Worm (Caenorhabditis elegans) whole organism, young adult: ENCODE data around the gene mes-4.

Experiments
- F22D6.2 ChIP-seq: sonication (generic microtip); optimal IDR thresholded peaks from 2 replicates; lab custom pipeline; 2016; ENCODE audit warnings: mild to moderate bottlenecking, missing genetic modification characterization, missing compliant biosample characterization
- ama-1 ChIP-seq, 3 experiments: fragments of 150-350 bp in 1 of 3; sonication (generic microtip) in 2 of 3; optimal IDR thresholded peaks; 2 replicates each; lab custom pipeline; 2014 to 2018; ENCODE audit warnings: missing biosample characterization in 2 of 3, missing genetic modification characterization in 2 of 3, missing genetic modification reagents in 2 of 3
- atf-7 ChIP-seq: sonication (generic microtip); optimal IDR thresholded peaks from 2 replicates; lab custom pipeline; 2017; ENCODE audit warnings: mild to moderate bottlenecking, missing genetic modification characterization, missing compliant biosample characterization
- attf-3 ChIP-seq: fragments of 200-800 bp; sonication (Bioruptor generic); conservative IDR thresholded peaks from 2 replicates; pipeline ENCODE4 v1.3.6; 2022; ENCODE audit warnings: missing genetic modification reagents, missing genetic modification characterization, missing compliant biosample characterization
- ceh-27 ChIP-seq: fragments of 200-800 bp; sonication (Bioruptor generic); optimal IDR thresholded peaks from 2 replicates; lab custom pipeline; 2018; ENCODE audit warnings: mild to moderate bottlenecking, missing genetic modification characterization, moderate library complexity, missing compliant biosample characterization
- chd-7 ChIP-seq: sonication (generic microtip); optimal IDR thresholded peaks from 2 replicates; lab custom pipeline; 2016; ENCODE audit warnings: mild to moderate bottlenecking, missing genetic modification characterization, moderate library complexity, missing compliant biosample characterization
- him-1 ChIP-seq: sonication (generic microtip); optimal IDR thresholded peaks from 2 replicates; lab custom pipeline; 2016; ENCODE audit warnings: missing genotype, missing genetic modification reagents, missing genetic modification characterization, missing compliant biosample characterization
- mxl-1 ChIP-seq: sonication (generic microtip); optimal IDR thresholded peaks from 2 replicates; lab custom pipeline; 2016; ENCODE audit warnings: missing genetic modification characterization, missing compliant biosample characterization
- nhr-27 ChIP-seq: fragments of 200-800 bp; sonication (Bioruptor generic); optimal IDR thresholded peaks from 2 replicates; lab custom pipeline; 2018; ENCODE audit warnings: mild to moderate bottlenecking, missing genetic modification characterization, moderate library complexity, missing compliant biosample characterization
- nhr-90 ChIP-seq: sonication (generic microtip); optimal IDR thresholded peaks from 2 replicates; lab custom pipeline; 2016; ENCODE audit warnings: missing genotype, mild to moderate bottlenecking, missing genetic modification characterization, missing compliant biosample characterization
- pha-4 ChIP-seq: fragments of 150-350 bp; sonication (generic microtip); optimal IDR thresholded peaks from 2 replicates; lab custom pipeline; 2014; ENCODE audit warnings: missing biosample characterization, missing genetic modification reagents, missing genetic modification characterization
- unc-130 ChIP-seq: sonication (generic microtip); optimal IDR thresholded peaks from 2 replicates; lab custom pipeline; 2016; ENCODE audit warnings: missing genetic modification reagents, missing genetic modification characterization, missing compliant biosample characterization

- TF ChIP-seq ceh-27 (GFP tag; lab: Kevin White, UChicago) (no peak), nhr-90 (tag; lab: Kevin White, UChicago) (no peak), attf-3 (GFP tag; lab: Robert Waterston, UW) (no peak), F22D6.2 (no peak), ama-1 (optimal IDR thresholded peaks at IDR 0.05; lab: Kevin White, UChicago) (no peak), ama-1 (GFP tag; optimal IDR thresholded peaks at IDR 0.05; lab: Kevin White, UChicago) (no peak), pha-4 (tag; lab: Kevin White, UChicago) (no peak), atf-7 (tag; lab: Kevin White, UChicago) (no peak), him-1 (no peak), nhr-27 (tag; lab: Kevin White, UChicago) (no peak), unc-130 (GFP tag; lab: Kevin White, UChicago) (no peak), mxl-1 (tag; lab: Kevin White, UChicago) (no peak), chd-7 (tag; lab: Kevin White, UChicago) (no peak)
These were observed 25.9 kb downstream of the mes-4 start for ce11 chrV:13411225-13411991.
